Fruit fly (Drosophila melanogaster) whole organism, embryonic: ENCODE results near the gene CG2540.

Experiments
- Atf3 ChIP-seq: fragments of 200-800 bp; sonication (Bioruptor generic); optimal IDR thresholded peaks from 3 replicates; lab custom pipeline; 2016; ENCODE audit warnings: missing biosample characterization, missing genetic modification characterization
- CG10654 ChIP-seq: fragments of 200-800 bp; sonication (Bioruptor generic); optimal IDR thresholded peaks from 2 replicates; lab custom pipeline; 2016; ENCODE audit warnings: missing biosample characterization, missing genetic modification characterization
- CG10959 ChIP-seq: fragments of 200-800 bp; sonication (Bioruptor generic); IDR thresholded peaks from 2 replicates; pipeline ENCODE4 v1.3.6; 2022; ENCODE audit warnings: missing biosample characterization, missing genetic modification characterization
- CG11085 ChIP-seq: fragments of 200-800 bp; sonication (Bioruptor generic); IDR thresholded peaks from 2 replicates; pipeline ENCODE4 v1.3.6; 2022; ENCODE audit warnings: missing biosample characterization, missing genetic modification characterization
- CG11504 ChIP-seq: fragments of 200-800 bp; sonication (Bioruptor generic); optimal IDR thresholded peaks from 3 replicates; lab custom pipeline; 2019; ENCODE audit warnings: missing biosample characterization, mild to moderate bottlenecking, missing genetic modification characterization, moderate library complexity
- CG11560 ChIP-seq: fragments of 200-800 bp; sonication (Bioruptor generic); IDR thresholded peaks from 3 replicates; pipeline ENCODE4 v1.3.6; 2022; ENCODE audit warnings: missing biosample characterization, missing genetic modification characterization
- CG12155 ChIP-seq: fragments of 200-800 bp; sonication (Bioruptor generic); optimal IDR thresholded peaks from 3 replicates; lab custom pipeline; 2016; ENCODE audit warnings: missing biosample characterization, missing genetic modification characterization
- CG13123 ChIP-seq: fragments of 200-800 bp; sonication (Bioruptor generic); optimal IDR thresholded peaks from 2 replicates; lab custom pipeline; 2016; ENCODE audit warnings: missing biosample characterization, missing genetic modification characterization
- CG13424 ChIP-seq: fragments of 200-800 bp; sonication (Bioruptor generic); optimal IDR thresholded peaks from 2 replicates; lab custom pipeline; 2019; ENCODE audit warnings: missing biosample characterization, mild to moderate bottlenecking, missing genetic modification characterization, moderate library complexity
- CG13624 ChIP-seq: fragments of 200-800 bp; sonication (Bioruptor generic); optimal IDR thresholded peaks from 2 replicates; lab custom pipeline; 2016; ENCODE audit warnings: missing biosample characterization, missing genetic modification characterization
- CG15601 ChIP-seq: fragments of 200-800 bp; sonication (Bioruptor generic); optimal IDR thresholded peaks from 3 replicates; lab custom pipeline; 2019; ENCODE audit warnings: missing biosample characterization, mild to moderate bottlenecking, missing genetic modification characterization, moderate library complexity
- CG16815 ChIP-seq: fragments of 200-800 bp; sonication (Bioruptor generic); optimal IDR thresholded peaks from 3 replicates; lab custom pipeline; 2017; ENCODE audit warnings: missing biosample characterization, mild to moderate bottlenecking, missing genetic modification characterization
- CG32767 ChIP-seq: fragments of 200-800 bp; sonication (Bioruptor generic); IDR thresholded peaks from 2 replicates; pipeline ENCODE4 v1.3.6; 2022; ENCODE audit warnings: missing biosample characterization, missing genetic modification characterization
- CG7963 ChIP-seq: fragments of 200-800 bp; sonication (Bioruptor generic); IDR thresholded peaks from 3 replicates; pipeline ENCODE4 v1.3.6; 2022; ENCODE audit warnings: missing biosample characterization, missing genetic modification characterization; ENCODE audit not compliant: partially characterized antibody
- CG8281 ChIP-seq: fragments of 200-800 bp; sonication (Bioruptor generic); optimal IDR thresholded peaks from 2 replicates; lab custom pipeline; 2018; ENCODE audit warnings: missing biosample characterization, mild to moderate bottlenecking, missing genetic modification characterization, moderate library complexity
- CG8388 ChIP-seq: fragments of 200-800 bp; sonication (Bioruptor generic); optimal IDR thresholded peaks from 2 replicates; lab custom pipeline; 2019; ENCODE audit warnings: missing biosample characterization, mild to moderate bottlenecking, missing genetic modification characterization, moderate library complexity
- CG9437 ChIP-seq: fragments of 200-800 bp; sonication (Bioruptor generic); optimal IDR thresholded peaks from 2 replicates; lab custom pipeline; 2018; ENCODE audit warnings: missing biosample characterization, mild to moderate bottlenecking, missing genetic modification characterization
- Doc2 ChIP-seq: fragments of 200-800 bp; sonication (Bioruptor generic); IDR thresholded peaks from 2 replicates; pipeline ENCODE4 v1.3.6; 2022; ENCODE audit warnings: missing biosample characterization, missing genetic modification characterization
- E2f2 ChIP-seq: fragments of 200-800 bp; sonication (Bioruptor generic); IDR thresholded peaks from 2 replicates; pipeline ENCODE4 v1.3.6; 2022; ENCODE audit warnings: missing biosample characterization, missing genetic modification characterization
- HLH3B ChIP-seq: fragments of 200-800 bp; sonication (Bioruptor generic); IDR thresholded peaks from 2 replicates; pipeline ENCODE4 v1.3.6; 2022; ENCODE audit warnings: missing biosample characterization, missing genetic modification characterization
- HmgZ ChIP-seq: fragments of 200-800 bp; sonication (Bioruptor generic); optimal IDR thresholded peaks from 2 replicates; lab custom pipeline; 2018; ENCODE audit warnings: missing biosample characterization, mild to moderate bottlenecking, missing genetic modification characterization
- Hmx ChIP-seq: fragments of 200-800 bp; sonication (Bioruptor generic); optimal IDR thresholded peaks from 2 replicates; lab custom pipeline; 2016; ENCODE audit warnings: missing biosample characterization, missing genetic modification characterization
- Lpt ChIP-seq: fragments of >200 bp; optimal IDR thresholded peaks from 2 replicates; lab custom pipeline; 2018; ENCODE audit warnings: missing biosample characterization, missing genetic modification characterization
- Max ChIP-seq: fragments of 200-800 bp; sonication (Bioruptor generic); optimal IDR thresholded peaks from 2 replicates; lab custom pipeline; 2016; ENCODE audit warnings: missing biosample characterization, mild to moderate bottlenecking, missing genetic modification characterization
- Neu2 ChIP-seq: fragments of 200-800 bp; sonication (Bioruptor generic); optimal IDR thresholded peaks from 3 replicates; lab custom pipeline; 2016; ENCODE audit warnings: missing biosample characterization, missing genetic modification characterization, borderline replicate concordance
- Nf-YC ChIP-seq: fragments of 200-800 bp; optimal IDR thresholded peaks from 3 replicates; lab custom pipeline; 2019; ENCODE audit warnings: missing biosample characterization, mild to moderate bottlenecking, missing genetic modification characterization, moderate library complexity
- Oaz ChIP-seq: fragments of 200-800 bp; sonication (Bioruptor generic); IDR thresholded peaks from 2 replicates; pipeline ENCODE4 v1.3.6; 2022; ENCODE audit warnings: missing biosample characterization, missing genetic modification characterization
- TFAM ChIP-seq: fragments of 200-800 bp; sonication (Bioruptor generic); optimal IDR thresholded peaks from 2 replicates; lab custom pipeline; 2017; ENCODE audit warnings: missing biosample characterization, missing genetic modification characterization, inconsistent platforms
- Vsx1 ChIP-seq: fragments of 200-800 bp; sonication (Bioruptor generic); optimal IDR thresholded peaks from 2 replicates; lab custom pipeline; 2017; ENCODE audit warnings: missing biosample characterization, mild to moderate bottlenecking, missing genetic modification characterization, missing genetic modification reagents
- Xbp1 ChIP-seq: fragments of 200-800 bp; sonication (Bioruptor generic); optimal IDR thresholded peaks from 3 replicates; lab custom pipeline; 2016; ENCODE audit warnings: missing biosample characterization, mild to moderate bottlenecking, missing genetic modification characterization
- Xrp1 ChIP-seq: fragments of 200-800 bp; sonication (Bioruptor generic); IDR thresholded peaks from 2 replicates; pipeline ENCODE4 v1.3.6; 2022; ENCODE audit warnings: missing biosample characterization, missing genetic modification characterization
- bigmax ChIP-seq: fragments of 200-800 bp; sonication (Bioruptor generic); optimal IDR thresholded peaks from 2 replicates; lab custom pipeline; 2018; ENCODE audit warnings: missing biosample characterization, mild to moderate bottlenecking, missing genetic modification characterization
- bowl ChIP-seq: fragments of 200-800 bp; sonication (Bioruptor generic); IDR thresholded peaks from 2 replicates; pipeline ENCODE4 v1.3.6; 2022; ENCODE audit warnings: missing biosample characterization, missing genetic modification characterization
- bsh ChIP-seq, 2 experiments: fragments of 200-800 bp; sonication (Bioruptor generic); optimal IDR thresholded peaks; 2 replicates each; lab custom pipeline; 2017 to 2018; ENCODE audit warnings: mild to moderate bottlenecking in 2 of 2, missing biosample characterization in 2 of 2, missing genetic modification characterization in 2 of 2, moderate library complexity in 1 of 2
- cas ChIP-seq: fragments of 200-800 bp; sonication (Bioruptor generic); IDR thresholded peaks from 2 replicates; pipeline ENCODE4 v1.3.6; 2022; ENCODE audit warnings: missing biosample characterization, missing genetic modification characterization
- danr ChIP-seq: fragments of 200-800 bp; sonication (Bioruptor generic); IDR thresholded peaks from 2 replicates; pipeline ENCODE4 v1.3.6; 2022; ENCODE audit warnings: missing biosample characterization, missing genetic modification characterization
- dimm ChIP-seq: fragments of 200-800 bp; sonication (Bioruptor generic); IDR thresholded peaks from 2 replicates; pipeline ENCODE4 v1.3.6; 2022; ENCODE audit warnings: missing biosample characterization, missing genetic modification characterization
- en ChIP-seq: fragments of 200-800 bp; sonication (Bioruptor generic); optimal IDR thresholded peaks from 2 replicates; lab custom pipeline; 2016; ENCODE audit warnings: missing biosample characterization, missing genetic modification characterization
- her ChIP-seq: fragments of 200-800 bp; sonication (Bioruptor generic); optimal IDR thresholded peaks from 2 replicates; lab custom pipeline; 2016; ENCODE audit warnings: missing biosample characterization, missing genetic modification characterization
- lbe ChIP-seq: fragments of 200-800 bp; sonication (Bioruptor generic); optimal IDR thresholded peaks from 2 replicates; lab custom pipeline; 2016; ENCODE audit warnings: missing biosample characterization, mild to moderate bottlenecking, missing genetic modification characterization
- nau ChIP-seq: fragments of 200-800 bp; sonication (Bioruptor generic); optimal IDR thresholded peaks from 3 replicates; lab custom pipeline; 2017; ENCODE audit warnings: missing biosample characterization, mild to moderate bottlenecking, missing genetic modification characterization, missing genetic modification reagents
- oc ChIP-seq: fragments of 200-800 bp; sonication (Bioruptor generic); optimal IDR thresholded peaks from 2 replicates; lab custom pipeline; 2018; ENCODE audit warnings: missing biosample characterization, mild to moderate bottlenecking, missing genetic modification characterization, moderate library complexity
- odd ChIP-seq: fragments of 200-800 bp; sonication (Bioruptor generic); optimal IDR thresholded peaks from 2 replicates; lab custom pipeline; 2017; ENCODE audit warnings: missing biosample characterization, mild to moderate bottlenecking, missing genetic modification characterization
- pb ChIP-seq: fragments of 200-800 bp; sonication (Bioruptor generic); optimal IDR thresholded peaks from 3 replicates; lab custom pipeline; 2016; ENCODE audit warnings: missing biosample characterization, missing genetic modification characterization
- pfk ChIP-seq: fragments of 200-800 bp; sonication (Bioruptor generic); optimal IDR thresholded peaks from 2 replicates; lab custom pipeline; 2018; ENCODE audit warnings: missing biosample characterization, mild to moderate bottlenecking, missing genetic modification characterization, moderate library complexity
- pho ChIP-seq: fragments of 200-800 bp; sonication (Bioruptor generic); optimal IDR thresholded peaks from 2 replicates; lab custom pipeline; 2016; ENCODE audit warnings: missing biosample characterization, missing genetic modification characterization
- pnt ChIP-seq: fragments of 200-800 bp; sonication (Bioruptor generic); optimal IDR thresholded peaks from 3 replicates; lab custom pipeline; 2016; ENCODE audit warnings: missing biosample characterization, missing genetic modification characterization
- seq ChIP-seq: fragments of 200-800 bp; sonication (Bioruptor generic); IDR thresholded peaks from 2 replicates; pipeline ENCODE4 v1.3.6; 2022; ENCODE audit warnings: missing biosample characterization, missing genetic modification characterization
- sisA ChIP-seq: fragments of 200-800 bp; sonication (Bioruptor generic); IDR thresholded peaks from 2 replicates; pipeline ENCODE4 v1.3.6; 2022; ENCODE audit warnings: missing biosample characterization, missing genetic modification characterization
- slbo ChIP-seq: fragments of 200-800 bp; sonication (Bioruptor generic); IDR thresholded peaks from 2 replicates; pipeline ENCODE4 v1.3.6; 2022; ENCODE audit warnings: missing biosample characterization, missing genetic modification characterization
- tin ChIP-seq: fragments of 200-800 bp; sonication (Bioruptor generic); optimal IDR thresholded peaks from 3 replicates; lab custom pipeline; 2016; ENCODE audit warnings: missing biosample characterization, missing genetic modification characterization
- wek ChIP-seq: fragments of 200-800 bp; sonication (Bioruptor generic); optimal IDR thresholded peaks from 3 replicates; lab custom pipeline; 2018; ENCODE audit warnings: missing biosample characterization, mild to moderate bottlenecking, missing genetic modification characterization, moderate library complexity

Gene CG2540

dm6 chrX:12625594-12626274 is 3.9 kb upstream of the CG2540 start (continued):
- TF ChIP-seq bowl (GFP tag; lab: Robert Waterston, UW) (no peak), wek (GFP tag; lab: Kevin White, UChicago) (no peak), CG13624 (GFP tag; lab: Kevin White, UChicago) (no peak), en (no peak), CG11085 (GFP tag; lab: Robert Waterston, UW) (no peak), CG11560 (no peak), Hmx (GFP tag; lab: Kevin White, UChicago) (no peak), danr (no peak), CG13424 (no peak), CG32767 (GFP tag; lab: Robert Waterston, UW) (no peak), Nf-YC (no peak), cas (GFP tag; lab: Robert Waterston, UW) (no peak), CG7963 (GFP tag; lab: Robert Waterston, UW) (no peak), Doc2 (GFP tag; lab: Robert Waterston, UW) (no peak), Oaz (GFP tag; lab: Robert Waterston, UW) (no peak), bsh (GFP tag; optimal IDR thresholded peaks at IDR 0.05; lab: Kevin White, UChicago) (peak in 1 of 2 experiments; percentile 8), CG11504 (tag; lab: Kevin White, UChicago) (peak; percentile 20), nau (GFP tag; lab: Kevin White, UChicago) (no peak), bigmax (GFP tag; lab: Kevin White, UChicago) (peak; percentile 82), her (GFP tag; lab: Kevin White, UChicago) (no peak), CG8388 (GFP tag; lab: Kevin White, UChicago) (no peak), pfk (GFP tag; lab: Kevin White, UChicago) (no peak), CG10654 (GFP tag; lab: Kevin White, UChicago) (no peak), CG16815 (no peak), seq (no peak), Xrp1 (GFP tag; lab: Robert Waterston, UW) (peak; percentile 28; the same call in 1 of the 2 replicates), lbe (no peak), TFAM (no peak), HLH3B (GFP tag; lab: Robert Waterston, UW) (no peak), CG10959 (GFP tag; lab: Robert Waterston, UW) (no peak), Lpt (GFP tag; lab: Kevin White, UChicago) (no peak), Neu2 (GFP tag; lab: Kevin White, UChicago) (no peak), slbo (GFP tag; lab: Robert Waterston, UW) (no peak), CG8281 (no peak), oc (tag; lab: Kevin White, UChicago) (no peak), odd (no peak), E2f2 (GFP tag; lab: Robert Waterston, UW) (no peak), Xbp1 (GFP tag; lab: Kevin White, UChicago) (no peak), sisA (GFP tag; lab: Robert Waterston, UW) (no peak), pnt (no peak), Atf3 (GFP tag; lab: Kevin White, UChicago) (no peak), Vsx1 (GFP tag; lab: Kevin White, UChicago) (no peak), HmgZ (tag; lab: Kevin White, UChicago) (no peak), CG15601 (tag; lab: Kevin White, UChicago) (no peak), CG9437 (GFP tag; lab: Kevin White, UChicago) (no peak), pb (GFP tag; lab: Kevin White, UChicago) (no peak), CG13123 (no peak), pho (GFP tag; lab: Kevin White, UChicago) (no peak), dimm (GFP tag; lab: Robert Waterston, UW) (no peak), Max (GFP tag; lab: Kevin White, UChicago) (no peak), CG12155 (GFP tag; lab: Kevin White, UChicago) (no peak), tin (GFP tag; lab: Kevin White, UChicago) (no peak)
